Fruit fly (Drosophila melanogaster) whole organism, embryonic: ENCODE data around the gene CG46309.

Experiments used
- Atf-2 ChIP-seq: fragments of 200-800 bp; sonication (Bioruptor generic); optimal IDR thresholded peaks from 2 replicates; lab custom pipeline; 2016; ENCODE audit warnings: missing biosample characterization, missing genetic modification characterization
- Atf3 ChIP-seq: fragments of 200-800 bp; sonication (Bioruptor generic); optimal IDR thresholded peaks from 3 replicates; lab custom pipeline; 2016; ENCODE audit warnings: missing biosample characterization, missing genetic modification characterization
- Atf6 ChIP-seq: fragments of 200-800 bp; sonication (Bioruptor generic); IDR thresholded peaks from 2 replicates; pipeline ENCODE4 v1.3.6; 2022; ENCODE audit warnings: missing biosample characterization, missing genetic modification characterization
- CG10543 ChIP-seq: fragments of 200-800 bp; sonication (Bioruptor generic); optimal IDR thresholded peaks from 3 replicates; lab custom pipeline; 2017; ENCODE audit warnings: missing biosample characterization, mild to moderate bottlenecking, missing genetic modification characterization, moderate library complexity
- CG11247 ChIP-seq: fragments of 200-800 bp; sonication (Bioruptor generic); IDR thresholded peaks from 2 replicates; pipeline ENCODE4 v1.3.6; 2022; ENCODE audit warnings: missing biosample characterization, missing genetic modification characterization
- CG11456 ChIP-seq: fragments of 200-800 bp; sonication (Bioruptor generic); IDR thresholded peaks from 3 replicates; pipeline ENCODE4 v1.3.6; 2022; ENCODE audit warnings: missing biosample characterization, missing genetic modification characterization
- CG16779 ChIP-seq: fragments of 200-800 bp; sonication (Bioruptor generic); IDR thresholded peaks from 2 replicates; pipeline ENCODE4 v1.3.6; 2022; ENCODE audit warnings: missing biosample characterization, missing genetic modification characterization
- CG1832 ChIP-seq: fragments of 200-800 bp; sonication (Bioruptor generic); optimal IDR thresholded peaks from 2 replicates; lab custom pipeline; 2017; ENCODE audit warnings: missing biosample characterization, mild to moderate bottlenecking, missing genetic modification characterization, inconsistent platforms
- CG2120 ChIP-seq: fragments of 200-800 bp; sonication (Bioruptor generic); optimal IDR thresholded peaks from 3 replicates; lab custom pipeline; 2016; ENCODE audit warnings: missing biosample characterization, missing genetic modification characterization
- CG3065 ChIP-seq: fragments of 200-800 bp; sonication (Bioruptor generic); optimal IDR thresholded peaks from 2 replicates; lab custom pipeline; 2016; ENCODE audit warnings: missing biosample characterization, missing genetic modification characterization
- CG32767 ChIP-seq: fragments of 200-800 bp; sonication (Bioruptor generic); IDR thresholded peaks from 2 replicates; pipeline ENCODE4 v1.3.6; 2022; ENCODE audit warnings: missing biosample characterization, missing genetic modification characterization
- CG3726 ChIP-seq: fragments of 200-800 bp; sonication (Bioruptor generic); IDR thresholded peaks from 3 replicates; pipeline ENCODE4, ENCODE4 v1.3.6; 2022; ENCODE audit warnings: missing biosample characterization, missing genetic modification characterization
- CG4424 ChIP-seq: fragments of 200-800 bp; sonication (Bioruptor generic); optimal IDR thresholded peaks from 3 replicates; lab custom pipeline; 2016; ENCODE audit warnings: missing biosample characterization, missing genetic modification characterization
- CG6254 ChIP-seq: fragments of 200-800 bp; sonication (Bioruptor generic); optimal IDR thresholded peaks from 3 replicates; lab custom pipeline; 2017; ENCODE audit warnings: mild to moderate bottlenecking, missing biosample characterization, missing genetic modification reagents, missing genetic modification characterization
- CG8924 ChIP-seq: fragments of 200-800 bp; optimal IDR thresholded peaks from 3 replicates; lab custom pipeline; 2019; ENCODE audit warnings: missing biosample characterization, mild to moderate bottlenecking, missing genetic modification characterization, moderate library complexity
- CoRest ChIP-seq: fragments of 200-800 bp; sonication (Bioruptor generic); optimal IDR thresholded peaks from 3 replicates; lab custom pipeline; 2018; ENCODE audit warnings: missing biosample characterization, mild to moderate bottlenecking, missing genetic modification characterization, moderate library complexity
- E2f1 ChIP-seq: fragments of 200-800 bp; sonication (Bioruptor generic); IDR thresholded peaks from 2 replicates; pipeline ENCODE4 v1.3.6; 2022; ENCODE audit warnings: missing biosample characterization, missing genetic modification characterization
- Fer1 ChIP-seq: fragments of 200-800 bp; sonication (Bioruptor generic); optimal IDR thresholded peaks from 2 replicates; lab custom pipeline; 2017; ENCODE audit warnings: missing biosample characterization, mild to moderate bottlenecking, missing genetic modification characterization
- HLH54F ChIP-seq: fragments of 200-800 bp; sonication (Bioruptor generic); optimal IDR thresholded peaks from 3 replicates; lab custom pipeline; 2016; ENCODE audit warnings: missing biosample characterization, missing genetic modification characterization
- Hand ChIP-seq: fragments of 200-800 bp; sonication (Bioruptor generic); optimal IDR thresholded peaks from 2 replicates; lab custom pipeline; 2017; ENCODE audit warnings: mild to moderate bottlenecking, missing biosample characterization, missing genetic modification reagents, missing genetic modification characterization
- Hey ChIP-seq: fragments of 200-800 bp; sonication (Bioruptor generic); optimal IDR thresholded peaks from 3 replicates; lab custom pipeline; 2018; ENCODE audit warnings: missing biosample characterization, mild to moderate bottlenecking, missing genetic modification characterization
- HmgZ ChIP-seq: fragments of 200-800 bp; sonication (Bioruptor generic); optimal IDR thresholded peaks from 2 replicates; lab custom pipeline; 2018; ENCODE audit warnings: missing biosample characterization, mild to moderate bottlenecking, missing genetic modification characterization
- Hsf ChIP-seq: fragments of 200-800 bp; sonication (Bioruptor generic); optimal IDR thresholded peaks from 3 replicates; lab custom pipeline; 2016; ENCODE audit warnings: missing biosample characterization, missing genetic modification characterization
- Jarid2 ChIP-seq: fragments of 200-800 bp; sonication (Bioruptor generic); optimal IDR thresholded peaks from 3 replicates; lab custom pipeline; 2017; ENCODE audit warnings: mild to moderate bottlenecking, missing biosample characterization, missing genetic modification reagents, missing genetic modification characterization
- Kr ChIP-seq: fragments of 200-800 bp; sonication (Bioruptor generic); optimal IDR thresholded peaks from 2 replicates; lab custom pipeline; 2017; ENCODE audit warnings: missing biosample characterization, mild to moderate bottlenecking, missing genetic modification characterization
- Lhr ChIP-seq: fragments of 200-800 bp; sonication (Bioruptor generic); optimal IDR thresholded peaks from 3 replicates; lab custom pipeline; 2017; ENCODE audit warnings: mild to moderate bottlenecking, missing biosample characterization, missing genetic modification reagents, missing genetic modification characterization
- Mad ChIP-seq: fragments of 200-800 bp; sonication (Bioruptor generic); optimal IDR thresholded peaks from 2 replicates; lab custom pipeline; 2016; ENCODE audit warnings: missing biosample characterization, missing genetic modification characterization
- Xbp1 ChIP-seq: fragments of 200-800 bp; sonication (Bioruptor generic); optimal IDR thresholded peaks from 3 replicates; lab custom pipeline; 2016; ENCODE audit warnings: missing biosample characterization, mild to moderate bottlenecking, missing genetic modification characterization
- YL-1 ChIP-seq: fragments of 200-800 bp; sonication (Bioruptor generic); optimal IDR thresholded peaks from 3 replicates; lab custom pipeline; 2017; ENCODE audit warnings: missing biosample characterization, mild to moderate bottlenecking, missing genetic modification characterization
- amos ChIP-seq: fragments of 200-800 bp; sonication (Bioruptor generic); IDR thresholded peaks from 2 replicates; pipeline ENCODE4 v1.3.6; 2022; ENCODE audit warnings: missing biosample characterization, missing genetic modification characterization; ENCODE audit not compliant: partially characterized antibody
- az2 ChIP-seq: fragments of 200-800 bp; sonication (Bioruptor generic); optimal IDR thresholded peaks from 3 replicates; lab custom pipeline; 2016; ENCODE audit warnings: missing biosample characterization, missing genetic modification characterization
- bab2 ChIP-seq: fragments of 200-800 bp; sonication (Bioruptor generic); optimal IDR thresholded peaks from 2 replicates; lab custom pipeline; 2016; ENCODE audit warnings: missing biosample characterization, missing genetic modification characterization
- bbx ChIP-seq: fragments of 200-800 bp; sonication (Bioruptor generic); IDR thresholded peaks from 2 replicates; pipeline ENCODE4 v1.3.6; 2022; ENCODE audit warnings: missing biosample characterization, missing genetic modification characterization; ENCODE audit not compliant: partially characterized antibody
- chif ChIP-seq, 2 experiments: fragments of 200-800 bp; sonication (Bioruptor generic); optimal IDR thresholded peaks; 3 replicates each; lab custom pipeline; 2016; ENCODE audit warnings: missing biosample characterization in 2 of 2, missing genetic modification characterization in 2 of 2
- chm ChIP-seq: fragments of 200-800 bp; sonication (Bioruptor generic); IDR thresholded peaks from 2 replicates; pipeline ENCODE4 v1.3.6; 2022; ENCODE audit warnings: missing biosample characterization, missing genetic modification characterization
- chn ChIP-seq: fragments of 200-800 bp; sonication (Bioruptor generic); optimal IDR thresholded peaks from 2 replicates; lab custom pipeline; 2016; ENCODE audit warnings: missing biosample characterization, missing genetic modification characterization
- dm ChIP-seq: fragments of 200-800 bp; sonication (Bioruptor generic); optimal IDR thresholded peaks from 3 replicates; lab custom pipeline; 2016; ENCODE audit warnings: missing biosample characterization, missing genetic modification characterization
- dpn ChIP-seq, 2 experiments: fragments of 200-800 bp; sonication (Bioruptor generic); optimal IDR thresholded peaks; 3 replicates each; lab custom pipeline; 2016; ENCODE audit warnings: missing biosample characterization in 2 of 2, missing genetic modification characterization in 2 of 2
- gfzf ChIP-seq: fragments of 200-800 bp; sonication (Bioruptor generic); optimal IDR thresholded peaks from 2 replicates; lab custom pipeline; 2016; ENCODE audit warnings: missing biosample characterization, mild to moderate bottlenecking, missing genetic modification characterization, moderate library complexity
- hbn ChIP-seq: fragments of 200-800 bp; sonication (Bioruptor generic); IDR thresholded peaks from 2 replicates; pipeline ENCODE4 v1.3.6; 2022; ENCODE audit warnings: missing biosample characterization, missing genetic modification characterization; ENCODE audit not compliant: partially characterized antibody
- kah ChIP-seq: fragments of 200-800 bp; sonication (Bioruptor generic); optimal IDR thresholded peaks from 2 replicates; lab custom pipeline; 2018; ENCODE audit warnings: missing biosample characterization, mild to moderate bottlenecking, missing genetic modification characterization
- kay ChIP-seq: fragments of 200-800 bp; sonication (Bioruptor generic); optimal IDR thresholded peaks from 2 replicates; lab custom pipeline; 2016; ENCODE audit warnings: missing biosample characterization, missing genetic modification characterization
- kni ChIP-seq: fragments of 200-800 bp; sonication (Bioruptor generic); optimal IDR thresholded peaks from 3 replicates; lab custom pipeline; 2017; ENCODE audit warnings: mild to moderate bottlenecking, missing biosample characterization, missing genetic modification reagents, missing genetic modification characterization
- lilli ChIP-seq: fragments of 200-800 bp; sonication (Bioruptor generic); optimal IDR thresholded peaks from 3 replicates; lab custom pipeline; 2016; ENCODE audit warnings: missing biosample characterization, missing genetic modification characterization
- lmd ChIP-seq: fragments of 200-800 bp; sonication (Bioruptor generic); IDR thresholded peaks from 2 replicates; pipeline ENCODE4 v1.3.6; 2022; ENCODE audit warnings: missing biosample characterization, missing genetic modification characterization
- lov ChIP-seq, 2 experiments: fragments of 200-800 bp in 1 of 2; fragments of >200 bp in 1 of 2; sonication (Bioruptor generic) in 1 of 2; IDR thresholded peaks in 1 of 2; optimal IDR thresholded peaks in 1 of 2; 2 replicates in 1 of 2; 3 replicates in 1 of 2; pipeline versions ENCODE4 v1.3.6 to Lab custom; 2017 to 2022; ENCODE audit warnings: missing biosample characterization in 1 of 2, missing genetic modification characterization in 1 of 2
- odd ChIP-seq: fragments of 200-800 bp; sonication (Bioruptor generic); optimal IDR thresholded peaks from 2 replicates; lab custom pipeline; 2017; ENCODE audit warnings: missing biosample characterization, mild to moderate bottlenecking, missing genetic modification characterization
- org-1 ChIP-seq: fragments of 200-800 bp; sonication (Bioruptor generic); optimal IDR thresholded peaks from 2 replicates; lab custom pipeline; 2017; ENCODE audit warnings: missing biosample characterization, missing genetic modification characterization
- tna ChIP-seq: fragments of 200-800 bp; sonication (Bioruptor generic); IDR thresholded peaks from 2 replicates; pipeline ENCODE4 v1.3.6; 2022; ENCODE audit warnings: missing biosample characterization, missing genetic modification characterization; ENCODE audit not compliant: partially characterized antibody
- twi ChIP-seq: fragments of 200-800 bp; optimal IDR thresholded peaks from 2 replicates; lab custom pipeline; 2019; ENCODE audit warnings: missing biosample characterization, mild to moderate bottlenecking, missing genetic modification characterization, moderate library complexity
- unpg ChIP-seq: fragments of 200-800 bp; sonication (Bioruptor generic); optimal IDR thresholded peaks from 3 replicates; lab custom pipeline; 2018; ENCODE audit warnings: missing biosample characterization, mild to moderate bottlenecking, missing genetic modification characterization, moderate library complexity
- zen2 ChIP-seq: fragments of 200-800 bp; sonication (Bioruptor generic); IDR thresholded peaks from 3 replicates; pipeline ENCODE4 v1.3.6; 2022; ENCODE audit warnings: missing biosample characterization, missing genetic modification characterization; ENCODE audit not compliant: partially characterized antibody

CG46309 gene

dm6 chr2L:16271486-16271806 lies 19.9 kb upstream of the CG46309 start (continued):
- TF ChIP-seq CG11456 (GFP tag; lab: Robert Waterston, UW) (no peak), YL-1 (GFP tag; lab: Kevin White, UChicago) (no peak), hbn (no peak), Lhr (GFP tag; lab: Kevin White, UChicago) (no peak), chm (GFP tag; lab: Robert Waterston, UW) (no peak), Hsf (no peak), bbx (GFP tag; lab: Robert Waterston, UW) (no peak), org-1 (GFP tag; lab: Kevin White, UChicago) (no peak), Fer1 (GFP tag; lab: Kevin White, UChicago) (peak; percentile 33), Atf-2 (no peak), chif (GFP tag; optimal IDR thresholded peaks at IDR 0.05; lab: Kevin White, UChicago) (no peak), HLH54F (no peak), CG10543 (GFP tag; lab: Kevin White, UChicago) (peak; percentile 71), CG11247 (GFP tag; lab: Robert Waterston, UW) (no peak), odd (no peak), lov (optimal IDR thresholded peaks at IDR 0.05; lab: Kevin White, UChicago) (no peak), lov (GFP tag; IDR thresholded peaks at IDR 0.05; lab: Robert Waterston, UW) (no peak), HmgZ (tag; lab: Kevin White, UChicago) (peak; percentile 19), E2f1 (GFP tag; lab: Robert Waterston, UW) (no peak), CoRest (tag; lab: Kevin White, UChicago) (no peak), dm (peak; percentile 62), kni (GFP tag; lab: Kevin White, UChicago) (peak; percentile 48), chn (GFP tag; lab: Kevin White, UChicago) (peak; percentile 62), Mad (GFP tag; lab: Kevin White, UChicago) (no peak), lilli (GFP tag; lab: Kevin White, UChicago) (no peak), zen2 (GFP tag; lab: Robert Waterston, UW) (no peak), Kr (GFP tag; lab: Kevin White, UChicago) (no peak), CG4424 (GFP tag; lab: Kevin White, UChicago) (no peak), amos (GFP tag; lab: Robert Waterston, UW) (no peak), tna (GFP tag; lab: Robert Waterston, UW) (no peak), kah (GFP tag; lab: Kevin White, UChicago) (peak; percentile 23), CG6254 (GFP tag; lab: Kevin White, UChicago) (no peak), CG3726 (GFP tag; lab: Robert Waterston, UW) (no peak), CG16779 (no peak), Jarid2 (GFP tag; lab: Kevin White, UChicago) (no peak), Hand (GFP tag; lab: Kevin White, UChicago) (no peak), bab2 (GFP tag; lab: Kevin White, UChicago) (no peak), Atf3 (GFP tag; lab: Kevin White, UChicago) (no peak), CG8924 (no peak), gfzf (GFP tag; lab: Kevin White, UChicago) (no peak), CG1832 (GFP tag; lab: Kevin White, UChicago) (peak; percentile 89), lmd (GFP tag; lab: Robert Waterston, UW) (no peak), az2 (GFP tag; lab: Kevin White, UChicago) (no peak), twi (tag; lab: Kevin White, UChicago) (peak; percentile 90), Atf6 (GFP tag; lab: Robert Waterston, UW) (no peak), unpg (no peak), CG32767 (GFP tag; lab: Robert Waterston, UW) (no peak), CG2120 (no peak), Hey (tag; lab: Kevin White, UChicago) (no peak), kay (GFP tag; lab: Kevin White, UChicago) (no peak), Xbp1 (GFP tag; lab: Kevin White, UChicago) (no peak), CG3065 (GFP tag; lab: Kevin White, UChicago) (no peak), dpn (GFP tag; optimal IDR thresholded peaks at IDR 0.05; lab: Kevin White, UChicago) (no peak)
